Worm (Caenorhabditis elegans): ENCODE results near the gene unc-60.

ce11 chrV:1432500-1433418 is 42.1 kb upstream of the unc-60 start:
- TF ChIP-seq aptf-3 (GFP tag; IDR thresholded peaks at IDR 0.05), result no peak
- TF ChIP-seq hmg-1.2 (GFP tag; IDR thresholded peaks at IDR 0.05), result no peak
- no peak for TF ChIP-seq snpc-1.3 (tag; optimal IDR thresholded peaks at IDR 0.05; ENCODE audit: insufficient read depth)
- no peak for TF ChIP-seq ztf-18 (tag; optimal IDR thresholded peaks at IDR 0.05)
- TF ChIP-seq athp-1 (tag; optimal IDR thresholded peaks at IDR 0.05), result no peak
- no peak for TF ChIP-seq snpc-4 (GFP tag; optimal IDR thresholded peaks at IDR 0.05)
- TF ChIP-seq snpc-4 (tag; optimal IDR thresholded peaks at IDR 0.05), result no peak
- no peak for TF ChIP-seq Y53G8AR.9 (GFP tag; conservative IDR thresholded peaks at IDR 0.05)
- no peak for TF ChIP-seq sdz-38 (tag; optimal IDR thresholded peaks at IDR 0.05)

Data from whole organism, young adult.